Worm (Caenorhabditis elegans) whole organism, mixed stage, embryonic: Measurements from ENCODE around the gene sex-1.

Experiments
- drap-1 ChIP-seq: fragments of 200-800 bp; sonication (Bioruptor generic); optimal IDR thresholded peaks from 3 replicates; lab custom pipeline; 2018; ENCODE audit warnings: mild to moderate bottlenecking, missing genetic modification characterization, missing compliant biosample characterization
- unc-39 ChIP-seq: fragments of 150-350 bp; optimal IDR thresholded peaks from 2 replicates; lab custom pipeline; 2014; ENCODE audit warnings: missing biosample characterization, missing genetic modification characterization

DNA sequence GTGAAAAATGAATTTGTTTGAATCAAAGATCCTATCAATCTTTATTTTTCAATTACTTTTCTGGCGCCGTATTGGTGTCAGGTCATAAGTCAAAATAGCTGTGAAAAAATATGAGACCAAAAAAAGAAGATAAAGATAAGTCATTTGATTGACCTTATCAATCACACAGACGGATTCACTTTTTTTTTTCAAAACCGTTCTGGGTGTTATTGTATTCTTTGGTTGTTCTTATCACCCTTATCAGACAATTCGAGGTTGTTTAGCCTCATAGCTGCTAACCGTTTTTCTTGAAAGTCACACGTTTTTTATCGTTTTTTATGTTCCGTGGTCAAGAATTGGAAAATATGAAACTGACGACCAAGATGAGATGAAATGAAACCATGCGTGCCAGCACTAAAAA lies 36.7 kb downstream of the sex-1 start:
- no peak for TF ChIP-seq drap-1 (GFP tag; lab: Kevin White, UChicago)
- no peak for TF ChIP-seq unc-39 (tag; lab: Kevin White, UChicago)
